Fruit fly (Drosophila melanogaster) whole organism, pupa: Measurements from ENCODE around the gene tplus3a.

Source experiments
- CG13204 ChIP-seq: fragments of 200-800 bp; sonication (Bioruptor generic); optimal IDR thresholded peaks from 2 replicates; lab custom pipeline; 2018; ENCODE audit warnings: missing biosample characterization, mild to moderate bottlenecking, missing genetic modification characterization, moderate library complexity
- CG14655 ChIP-seq: fragments of 200-800 bp; sonication (Bioruptor generic); optimal IDR thresholded peaks from 3 replicates; lab custom pipeline; 2017; ENCODE audit warnings: mild to moderate bottlenecking, missing biosample characterization, missing genetic modification reagents, missing genetic modification characterization
- CG15710 ChIP-seq: fragments of 200-800 bp; sonication (Bioruptor generic); optimal IDR thresholded peaks from 2 replicates; lab custom pipeline; 2018; ENCODE audit warnings: missing biosample characterization, mild to moderate bottlenecking, missing genetic modification characterization, moderate library complexity
- CG17806 ChIP-seq: fragments of 200-800 bp; sonication (Bioruptor generic); optimal IDR thresholded peaks from 2 replicates; lab custom pipeline; 2018; ENCODE audit warnings: missing biosample characterization, mild to moderate bottlenecking, missing genetic modification characterization, moderate library complexity
- CG32121 ChIP-seq: fragments of 200-800 bp; sonication (Bioruptor generic); IDR thresholded peaks from 2 replicates; pipeline ENCODE4 v1.3.6; 2022; ENCODE audit warnings: missing biosample characterization, missing genetic modification characterization
- CG34367 ChIP-seq: fragments of 200-800 bp; sonication (Bioruptor generic); optimal IDR thresholded peaks from 2 replicates; lab custom pipeline; 2018; ENCODE audit warnings: missing biosample characterization, mild to moderate bottlenecking, missing genetic modification characterization
- CG8159 ChIP-seq: fragments of 200-800 bp; sonication (Bioruptor generic); optimal IDR thresholded peaks from 3 replicates; lab custom pipeline; 2018; ENCODE audit warnings: missing biosample characterization, mild to moderate bottlenecking, missing genetic modification characterization, moderate library complexity
- CG8301 ChIP-seq: fragments of 200-800 bp; sonication (Bioruptor generic); optimal IDR thresholded peaks from 2 replicates; lab custom pipeline; 2018; ENCODE audit warnings: missing biosample characterization, mild to moderate bottlenecking, missing genetic modification characterization
- CG9948 ChIP-seq: fragments of 200-800 bp; sonication (Bioruptor generic); optimal IDR thresholded peaks from 2 replicates; lab custom pipeline; 2018; ENCODE audit warnings: missing biosample characterization, mild to moderate bottlenecking, missing genetic modification characterization, moderate library complexity
- Ets98B ChIP-seq: fragments of 200-800 bp; sonication (Bioruptor generic); IDR thresholded peaks from 2 replicates; pipeline ENCODE4 v1.3.6; 2022; ENCODE audit warnings: missing biosample characterization, missing genetic modification characterization
- fd96Ca ChIP-seq: fragments of 200-800 bp; sonication (Bioruptor generic); IDR thresholded peaks from 3 replicates; pipeline ENCODE4 v1.3.6; 2022; ENCODE audit warnings: missing biosample characterization, missing genetic modification characterization
- gl ChIP-seq: fragments of 200-800 bp; sonication (Bioruptor generic); optimal IDR thresholded peaks from 2 replicates; lab custom pipeline; 2018; ENCODE audit warnings: missing biosample characterization, mild to moderate bottlenecking, missing genetic modification characterization
- rn ChIP-seq: fragments of 200-800 bp; sonication (Bioruptor generic); IDR thresholded peaks from 2 replicates; pipeline ENCODE4 v1.3.6; 2022; ENCODE audit warnings: missing biosample characterization, missing genetic modification characterization

dm6 chr2L:22059852-22060251 lies 11.1 kb upstream of the tplus3a start:
- TF ChIP-seq Ets98B (GFP tag; lab: Robert Waterston, UW) = no peak
- no peak for TF ChIP-seq CG8159 (tag; lab: Kevin White, UChicago)
- no peak for TF ChIP-seq CG8301
- TF ChIP-seq CG17806 (tag; lab: Kevin White, UChicago) = no peak
- no peak for TF ChIP-seq CG9948
- no peak for TF ChIP-seq fd96Ca (GFP tag; lab: Robert Waterston, UW)
- TF ChIP-seq CG15710 (tag; lab: Kevin White, UChicago) = no peak
- TF ChIP-seq gl (tag; lab: Kevin White, UChicago) = no peak
- no peak for TF ChIP-seq rn (GFP tag; lab: Robert Waterston, UW)
- TF ChIP-seq CG13204 (GFP tag; lab: Kevin White, UChicago) = no peak
- no peak for TF ChIP-seq CG14655 (GFP tag; lab: Kevin White, UChicago)
- no peak for TF ChIP-seq CG32121 (GFP tag; lab: Robert Waterston, UW)
- TF ChIP-seq CG34367 (tag; lab: Kevin White, UChicago) = no peak
